Fruit fly (Drosophila melanogaster) whole organism, pupa: ENCODE data around the gene Nepl11.

Source experiments
- CG10348 ChIP-seq: fragments of 200-800 bp; sonication (Bioruptor generic); IDR thresholded peaks from 2 replicates; pipeline ENCODE4 v1.3.6; 2022; ENCODE audit warnings: missing biosample characterization, missing genetic modification characterization
- CG12605 ChIP-seq: fragments of 200-800 bp; sonication (Bioruptor generic); IDR thresholded peaks from 2 replicates; pipeline ENCODE4 v1.3.6; 2022; ENCODE audit warnings: missing biosample characterization, missing genetic modification characterization
- CG13204 ChIP-seq: fragments of 200-800 bp; sonication (Bioruptor generic); optimal IDR thresholded peaks from 2 replicates; lab custom pipeline; 2018; ENCODE audit warnings: missing biosample characterization, mild to moderate bottlenecking, missing genetic modification characterization, moderate library complexity
- CG14655 ChIP-seq: fragments of 200-800 bp; sonication (Bioruptor generic); optimal IDR thresholded peaks from 3 replicates; lab custom pipeline; 2017; ENCODE audit warnings: mild to moderate bottlenecking, missing biosample characterization, missing genetic modification reagents, missing genetic modification characterization
- CG15710 ChIP-seq: fragments of 200-800 bp; sonication (Bioruptor generic); optimal IDR thresholded peaks from 2 replicates; lab custom pipeline; 2018; ENCODE audit warnings: missing biosample characterization, mild to moderate bottlenecking, missing genetic modification characterization, moderate library complexity
- CG17806 ChIP-seq: fragments of 200-800 bp; sonication (Bioruptor generic); optimal IDR thresholded peaks from 2 replicates; lab custom pipeline; 2018; ENCODE audit warnings: missing biosample characterization, mild to moderate bottlenecking, missing genetic modification characterization, moderate library complexity
- CG32121 ChIP-seq: fragments of 200-800 bp; sonication (Bioruptor generic); IDR thresholded peaks from 2 replicates; pipeline ENCODE4 v1.3.6; 2022; ENCODE audit warnings: missing biosample characterization, missing genetic modification characterization
- CG34367 ChIP-seq: fragments of 200-800 bp; sonication (Bioruptor generic); optimal IDR thresholded peaks from 2 replicates; lab custom pipeline; 2018; ENCODE audit warnings: missing biosample characterization, mild to moderate bottlenecking, missing genetic modification characterization
- CG4496 ChIP-seq: fragments of 200-800 bp; sonication (Bioruptor generic); IDR thresholded peaks from 3 replicates; pipeline ENCODE4 v1.3.6; 2022; ENCODE audit warnings: missing biosample characterization, missing genetic modification characterization
- CG8159 ChIP-seq: fragments of 200-800 bp; sonication (Bioruptor generic); optimal IDR thresholded peaks from 3 replicates; lab custom pipeline; 2018; ENCODE audit warnings: missing biosample characterization, mild to moderate bottlenecking, missing genetic modification characterization, moderate library complexity
- CG8301 ChIP-seq: fragments of 200-800 bp; sonication (Bioruptor generic); optimal IDR thresholded peaks from 2 replicates; lab custom pipeline; 2018; ENCODE audit warnings: missing biosample characterization, mild to moderate bottlenecking, missing genetic modification characterization
- CG9948 ChIP-seq: fragments of 200-800 bp; sonication (Bioruptor generic); optimal IDR thresholded peaks from 2 replicates; lab custom pipeline; 2018; ENCODE audit warnings: missing biosample characterization, mild to moderate bottlenecking, missing genetic modification characterization, moderate library complexity
- D1 ChIP-seq: fragments of 200-800 bp; sonication (Bioruptor generic); optimal IDR thresholded peaks from 2 replicates; lab custom pipeline; 2018; ENCODE audit warnings: missing biosample characterization, mild to moderate bottlenecking, missing genetic modification characterization, moderate library complexity
- EcR ChIP-seq: fragments of 200-800 bp; sonication (Bioruptor generic); optimal IDR thresholded peaks from 3 replicates; lab custom pipeline; 2019; ENCODE audit warnings: missing biosample characterization, missing genetic modification characterization, mild to moderate bottlenecking, moderate library complexity, missing genetic modification reagents
- Ets98B ChIP-seq: fragments of 200-800 bp; sonication (Bioruptor generic); IDR thresholded peaks from 2 replicates; pipeline ENCODE4 v1.3.6; 2022; ENCODE audit warnings: missing biosample characterization, missing genetic modification characterization
- Pif1A ChIP-seq: fragments of 200-800 bp; sonication (Bioruptor generic); optimal IDR thresholded peaks from 3 replicates; lab custom pipeline; 2016; ENCODE audit warnings: missing biosample characterization, missing genetic modification characterization
- Pif1B ChIP-seq: fragments of 200-800 bp; sonication (Bioruptor generic); optimal IDR thresholded peaks from 3 replicates; lab custom pipeline; 2016; ENCODE audit warnings: missing biosample characterization, missing genetic modification characterization
- Snoo ChIP-seq: fragments of 200-800 bp; sonication (Bioruptor generic); optimal IDR thresholded peaks from 3 replicates; lab custom pipeline; 2017; ENCODE audit warnings: missing biosample characterization, mild to moderate bottlenecking, missing genetic modification characterization, inconsistent platforms
- fd96Ca ChIP-seq: fragments of 200-800 bp; sonication (Bioruptor generic); IDR thresholded peaks from 3 replicates; pipeline ENCODE4 v1.3.6; 2022; ENCODE audit warnings: missing biosample characterization, missing genetic modification characterization
- gl ChIP-seq: fragments of 200-800 bp; sonication (Bioruptor generic); optimal IDR thresholded peaks from 2 replicates; lab custom pipeline; 2018; ENCODE audit warnings: missing biosample characterization, mild to moderate bottlenecking, missing genetic modification characterization
- rn ChIP-seq: fragments of 200-800 bp; sonication (Bioruptor generic); IDR thresholded peaks from 2 replicates; pipeline ENCODE4 v1.3.6; 2022; ENCODE audit warnings: missing biosample characterization, missing genetic modification characterization

Gene Nepl11

dm6 chr3R:4319507-4320138, 25.0 kb upstream of the Nepl11 start, which contains the start of gene CG9795:
Gene CG9795 (plus strand): TSS chr3R:4319683.
- no peak for TF ChIP-seq CG8159 (tag; lab: Kevin White, UChicago)
- TF ChIP-seq CG8301 (tag; lab: Kevin White, UChicago), result no peak
- TF ChIP-seq CG13204 (GFP tag; lab: Kevin White, UChicago), result no peak
- peak; percentile 27 for TF ChIP-seq EcR
- no peak for TF ChIP-seq fd96Ca
- no peak for TF ChIP-seq Pif1A (GFP tag; lab: Kevin White, UChicago)
- no peak for TF ChIP-seq CG34367 (tag; lab: Kevin White, UChicago)
- peak; percentile 16 for TF ChIP-seq Snoo
- TF ChIP-seq CG4496 (GFP tag; lab: Robert Waterston, UW), result peak; percentile 51; the same call in 2 of the 3 replicates
- TF ChIP-seq Ets98B, result peak; percentile 52; the same call in 1 of the 2 replicates
- TF ChIP-seq D1 (tag; lab: Kevin White, UChicago), result no peak
- no peak for TF ChIP-seq gl (tag; lab: Kevin White, UChicago)
- TF ChIP-seq CG17806 (tag; lab: Kevin White, UChicago), result peak; percentile 3
- TF ChIP-seq CG12605 (GFP tag; lab: Robert Waterston, UW), result no peak
- TF ChIP-seq CG9948 (tag; lab: Kevin White, UChicago), result no peak
- TF ChIP-seq CG15710, result no peak
- no peak for TF ChIP-seq rn (GFP tag; lab: Robert Waterston, UW)
- no peak for TF ChIP-seq Pif1B (GFP tag; lab: Kevin White, UChicago)
- no peak for TF ChIP-seq CG14655
- TF ChIP-seq CG10348 (GFP tag; lab: Robert Waterston, UW), result no peak
- peak; percentile 27; the same call in 1 of the 2 replicates for TF ChIP-seq CG32121 (GFP tag; lab: Robert Waterston, UW)
- TF ChIP-seq, all 21 proteins: peak for 6

dm6 chr3R:4318999-4319398, 24.4 kb upstream of the Nepl11 start, which contains the start of gene Syt14:
Gene Syt14 (minus strand): TSS chr3R:4319069.
- no peak for TF ChIP-seq CG17806 (tag; lab: Kevin White, UChicago)
- TF ChIP-seq CG4496 (GFP tag; lab: Robert Waterston, UW), result no peak
- peak; percentile 30; the same call in 1 of the 2 replicates for TF ChIP-seq CG12605 (GFP tag; lab: Robert Waterston, UW)
- no peak for TF ChIP-seq CG10348 (GFP tag; lab: Robert Waterston, UW)
- TF ChIP-seq D1 (tag; lab: Kevin White, UChicago), result no peak
- no peak for TF ChIP-seq fd96Ca

- TF ChIP-seq CG32121 (GFP tag; lab: Robert Waterston, UW) (no peak), CG10348 (GFP tag; lab: Robert Waterston, UW) (no peak), CG12605 (GFP tag; lab: Robert Waterston, UW) (no peak), EcR (no peak), Snoo (no peak), CG13204 (GFP tag; lab: Kevin White, UChicago) (no peak), CG8301 (tag; lab: Kevin White, UChicago) (no peak), fd96Ca (no peak), CG34367 (tag; lab: Kevin White, UChicago) (no peak), CG14655 (no peak), CG4496 (GFP tag; lab: Robert Waterston, UW) (no peak), D1 (tag; lab: Kevin White, UChicago) (no peak), rn (GFP tag; lab: Robert Waterston, UW) (no peak), CG17806 (tag; lab: Kevin White, UChicago) (no peak), Pif1A (GFP tag; lab: Kevin White, UChicago) (no peak), Pif1B (GFP tag; lab: Kevin White, UChicago) (no peak), CG15710 (no peak), gl (tag; lab: Kevin White, UChicago) (no peak)
Observed at dm6 chr3R:4318589-4318988, 23.9 kb upstream of the Nepl11 start.

- TF ChIP-seq CG8159 (tag; lab: Kevin White, UChicago) (peak; percentile 49), CG4496 (GFP tag; lab: Robert Waterston, UW) (no peak), CG8301 (tag; lab: Kevin White, UChicago) (no peak), CG10348 (GFP tag; lab: Robert Waterston, UW) (no peak), CG15710 (peak; percentile 41), CG34367 (tag; lab: Kevin White, UChicago) (no peak), Snoo (no peak), D1 (tag; lab: Kevin White, UChicago) (peak; percentile 29), CG32121 (GFP tag; lab: Robert Waterston, UW) (no peak), EcR (no peak), gl (tag; lab: Kevin White, UChicago) (no peak), CG9948 (tag; lab: Kevin White, UChicago) (peak; percentile 46), CG12605 (GFP tag; lab: Robert Waterston, UW) (0 out of 2 replicates have a peak, but pooled peaks have one; percentile 20), Pif1B (GFP tag; lab: Kevin White, UChicago) (no peak), CG14655 (no peak), CG17806 (tag; lab: Kevin White, UChicago) (peak; percentile 19)
Observed at dm6 chr3R:4311067-4311723, 16.6 kb upstream of the Nepl11 start, which contains the start of gene Suv3. Gene Suv3 (plus strand): TSS chr3R:4311555.

dm6 chr3R:4310683-4311066, 16.0 kb upstream of the Nepl11 start, which contains the start of gene Vps24:
Gene Vps24 (minus strand): TSS chr3R:4310947.
- no peak for TF ChIP-seq CG8159 (tag; lab: Kevin White, UChicago)
- TF ChIP-seq Pif1B (GFP tag; lab: Kevin White, UChicago), result no peak
- TF ChIP-seq CG4496 (GFP tag; lab: Robert Waterston, UW), result no peak
- TF ChIP-seq CG34367 (tag; lab: Kevin White, UChicago), result no peak
- no peak for TF ChIP-seq gl (tag; lab: Kevin White, UChicago)
- peak; percentile 32 for TF ChIP-seq EcR
- TF ChIP-seq CG9948 (tag; lab: Kevin White, UChicago), result no peak
